Worm (Caenorhabditis elegans) whole organism, late embryonic: Measurements from ENCODE around the gene F45E12.5.

ENCODE experiments used
- C38D4.7 ChIP-seq: fragments of 200-800 bp; sonication (Bioruptor generic); optimal IDR thresholded peaks from 2 replicates; lab custom pipeline; 2018; ENCODE audit warnings: mild to moderate bottlenecking, missing genetic modification characterization, moderate library complexity, missing compliant biosample characterization
- F13H6.1 ChIP-seq: sonication (generic microtip); optimal IDR thresholded peaks from 2 replicates; lab custom pipeline; 2016; ENCODE audit warnings: missing genetic modification characterization, missing compliant biosample characterization
- ahr-1 ChIP-seq: sonication (generic microtip); optimal IDR thresholded peaks from 2 replicates; lab custom pipeline; 2016; ENCODE audit warnings: missing genetic modification characterization, missing compliant biosample characterization
- ama-1 ChIP-seq: fragments of 150-350 bp; optimal IDR thresholded peaks from 2 replicates; lab custom pipeline; 2014
- ceh-14 ChIP-seq: sonication (generic microtip); optimal IDR thresholded peaks from 2 replicates; lab custom pipeline; 2016; ENCODE audit warnings: missing genotype, missing genetic modification characterization, missing compliant biosample characterization
- ceh-18 ChIP-seq: sonication (generic microtip); optimal IDR thresholded peaks from 2 replicates; lab custom pipeline; 2016; ENCODE audit warnings: missing genetic modification characterization, missing compliant biosample characterization
- ceh-19 ChIP-seq: fragments of 200-800 bp; sonication (Bioruptor generic); optimal IDR thresholded peaks from 2 replicates; lab custom pipeline; 2018; ENCODE audit warnings: mild to moderate bottlenecking, missing genetic modification characterization, missing compliant biosample characterization
- ceh-2 ChIP-seq: sonication (generic microtip); optimal IDR thresholded peaks from 2 replicates; lab custom pipeline; 2016; ENCODE audit warnings: missing genotype, missing genetic modification characterization, missing compliant biosample characterization
- ceh-22 ChIP-seq: sonication (generic microtip); optimal IDR thresholded peaks from 2 replicates; lab custom pipeline; 2017; ENCODE audit warnings: missing biosample characterization, missing genetic modification characterization
- ceh-24 ChIP-seq: sonication (generic microtip); optimal IDR thresholded peaks from 2 replicates; lab custom pipeline; 2016; ENCODE audit warnings: mild to moderate bottlenecking, missing genetic modification characterization, missing compliant biosample characterization
- ceh-30 ChIP-seq: fragments of 150-350 bp; optimal IDR thresholded peaks from 2 replicates; lab custom pipeline; 2014; ENCODE audit warnings: missing biosample characterization, missing genetic modification characterization
- ceh-31 ChIP-seq: sonication (generic microtip); optimal IDR thresholded peaks from 2 replicates; lab custom pipeline; 2016; ENCODE audit warnings: missing genetic modification characterization, missing compliant biosample characterization
- ceh-34 ChIP-seq: sonication (generic microtip); optimal IDR thresholded peaks from 2 replicates; lab custom pipeline; 2016; ENCODE audit warnings: mild to moderate bottlenecking, missing genetic modification characterization, missing compliant biosample characterization
- ceh-48 ChIP-seq: sonication (generic microtip); optimal IDR thresholded peaks from 2 replicates; lab custom pipeline; 2016; ENCODE audit warnings: missing genetic modification characterization, inconsistent platforms, missing compliant biosample characterization
- ceh-9 ChIP-seq: sonication (generic microtip); optimal IDR thresholded peaks from 2 replicates; lab custom pipeline; 2016; ENCODE audit warnings: mild to moderate bottlenecking, missing genetic modification characterization, inconsistent platforms, missing compliant biosample characterization
- dmd-4 ChIP-seq: sonication (generic microtip); optimal IDR thresholded peaks from 2 replicates; lab custom pipeline; 2016; ENCODE audit warnings: borderline replicate concordance, missing genetic modification characterization, missing compliant biosample characterization
- elt-4 ChIP-seq: sonication (generic microtip); optimal IDR thresholded peaks from 2 replicates; lab custom pipeline; 2016; ENCODE audit warnings: missing genetic modification characterization, missing compliant biosample characterization
- eyg-1 ChIP-seq: sonication (generic microtip); optimal IDR thresholded peaks from 2 replicates; lab custom pipeline; 2016; ENCODE audit warnings: missing genotype, missing genetic modification characterization, missing compliant biosample characterization
- gmeb-2 ChIP-seq: sonication (generic microtip); optimal IDR thresholded peaks from 2 replicates; lab custom pipeline; 2016; ENCODE audit warnings: missing genetic modification characterization, inconsistent platforms, missing compliant biosample characterization
- hlh-13 ChIP-seq: fragments of 200-800 bp; sonication (Bioruptor generic); optimal IDR thresholded peaks from 2 replicates; lab custom pipeline; 2018; ENCODE audit warnings: mild to moderate bottlenecking, missing genetic modification characterization, missing compliant biosample characterization
- hlh-15 ChIP-seq: sonication (generic microtip); optimal IDR thresholded peaks from 2 replicates; lab custom pipeline; 2016; ENCODE audit warnings: missing genetic modification characterization, missing compliant biosample characterization
- hlh-30 ChIP-seq: sonication (generic microtip); optimal IDR thresholded peaks from 2 replicates; lab custom pipeline; 2017; ENCODE audit warnings: antibody characterized with exemption, missing genetic modification characterization, missing compliant biosample characterization; ENCODE audit not compliant: insufficient read depth
- hlh-8 ChIP-seq: sonication (generic microtip); optimal IDR thresholded peaks from 2 replicates; lab custom pipeline; 2016; ENCODE audit warnings: missing genotype, missing genetic modification characterization, missing compliant biosample characterization
- lim-6 ChIP-seq: sonication (generic microtip); optimal IDR thresholded peaks from 2 replicates; lab custom pipeline; 2016; ENCODE audit warnings: missing genetic modification characterization, missing compliant biosample characterization
- nfya-1 ChIP-seq: sonication (generic microtip); optimal IDR thresholded peaks from 2 replicates; lab custom pipeline; 2017; ENCODE audit warnings: missing genetic modification characterization, mild to moderate bottlenecking, missing compliant biosample characterization, antibody characterized with exemption, moderate library complexity
- nhr-11 ChIP-seq: fragments of 150-350 bp; optimal IDR thresholded peaks from 2 replicates; lab custom pipeline; 2014; ENCODE audit warnings: missing biosample characterization, missing genetic modification characterization
- odd-2 ChIP-seq: sonication (generic microtip); optimal IDR thresholded peaks from 2 replicates; lab custom pipeline; 2017; ENCODE audit warnings: antibody characterized with exemption, mild to moderate bottlenecking, missing genetic modification characterization, missing compliant biosample characterization
- pat-9 ChIP-seq: fragments of 200-800 bp; sonication (Bioruptor generic); optimal IDR thresholded peaks from 2 replicates; lab custom pipeline; 2018; ENCODE audit warnings: mild to moderate bottlenecking, missing genetic modification characterization, moderate library complexity, missing compliant biosample characterization
- pha-2 ChIP-seq: sonication (generic microtip); optimal IDR thresholded peaks from 2 replicates; lab custom pipeline; 2017; ENCODE audit warnings: mild to moderate bottlenecking, missing genetic modification characterization, missing compliant biosample characterization
- ref-2 ChIP-seq: sonication (generic microtip); optimal IDR thresholded peaks from 2 replicates; lab custom pipeline; 2016; ENCODE audit warnings: missing genetic modification characterization, missing compliant biosample characterization
- rnt-1 ChIP-seq: sonication (generic microtip); optimal IDR thresholded peaks from 2 replicates; lab custom pipeline; 2016; ENCODE audit warnings: missing genetic modification characterization, missing compliant biosample characterization
- tbx-2 ChIP-seq: sonication (generic microtip); optimal IDR thresholded peaks from 2 replicates; lab custom pipeline; 2016; ENCODE audit warnings: missing genetic modification characterization, missing compliant biosample characterization
- tbx-7 ChIP-seq: sonication (generic microtip); optimal IDR thresholded peaks from 2 replicates; lab custom pipeline; 2016; ENCODE audit warnings: missing genotype, missing genetic modification characterization, missing compliant biosample characterization
- ttx-3 ChIP-seq: sonication (generic microtip); optimal IDR thresholded peaks from 2 replicates; lab custom pipeline; 2016; ENCODE audit warnings: missing genetic modification reagents, missing genetic modification characterization, missing compliant biosample characterization
- unc-55 ChIP-seq: sonication (generic microtip); optimal IDR thresholded peaks from 2 replicates; lab custom pipeline; 2017; ENCODE audit warnings: missing biosample characterization, missing genetic modification reagents, missing genetic modification characterization
- unc-86 ChIP-seq: sonication (generic microtip); optimal IDR thresholded peaks from 2 replicates; lab custom pipeline; 2016; ENCODE audit warnings: missing genetic modification characterization, missing compliant biosample characterization
- zip-5 ChIP-seq: sonication (generic microtip); optimal IDR thresholded peaks from 2 replicates; lab custom pipeline; 2016; ENCODE audit warnings: missing genetic modification characterization, missing compliant biosample characterization
- ztf-16 ChIP-seq: sonication (generic microtip); optimal IDR thresholded peaks from 2 replicates; lab custom pipeline; 2017; ENCODE audit warnings: missing genetic modification characterization, missing compliant biosample characterization

The F45E12.5 gene

ce11 chrII:7310023-7310422, at the start of gene F45E12.5, which contains the start of gene cnep-1:
TSS of gene F45E12.5 (minus strand) at chrII:7310115.
TSS of gene cnep-1 (plus strand) at chrII:7310348.
- no peak for TF ChIP-seq hlh-30 (tag; lab: Kevin White, UChicago)
- no peak for TF ChIP-seq ceh-34 (tag; lab: Kevin White, UChicago)
- TF ChIP-seq zip-5 (tag; lab: Kevin White, UChicago), result no peak
- TF ChIP-seq nhr-11 (tag; lab: Kevin White, UChicago), result no peak
- no peak for TF ChIP-seq F13H6.1 (tag; lab: Kevin White, UChicago)
- TF ChIP-seq tbx-7 (tag; lab: Kevin White, UChicago), result no peak
- TF ChIP-seq hlh-13 (GFP tag; lab: Kevin White, UChicago), result no peak
- no peak for TF ChIP-seq ztf-16 (tag; lab: Kevin White, UChicago)
- TF ChIP-seq unc-55 (GFP tag; lab: Kevin White, UChicago), result no peak
- no peak for TF ChIP-seq rnt-1
- no peak for TF ChIP-seq hlh-15 (tag; lab: Kevin White, UChicago)
- no peak for TF ChIP-seq tbx-2 (tag; lab: Kevin White, UChicago)
- TF ChIP-seq pat-9 (tag; lab: Kevin White, UChicago), result no peak
- TF ChIP-seq ceh-2, result no peak
- TF ChIP-seq C38D4.7 (GFP tag; lab: Kevin White, UChicago), result no peak

DNA sequence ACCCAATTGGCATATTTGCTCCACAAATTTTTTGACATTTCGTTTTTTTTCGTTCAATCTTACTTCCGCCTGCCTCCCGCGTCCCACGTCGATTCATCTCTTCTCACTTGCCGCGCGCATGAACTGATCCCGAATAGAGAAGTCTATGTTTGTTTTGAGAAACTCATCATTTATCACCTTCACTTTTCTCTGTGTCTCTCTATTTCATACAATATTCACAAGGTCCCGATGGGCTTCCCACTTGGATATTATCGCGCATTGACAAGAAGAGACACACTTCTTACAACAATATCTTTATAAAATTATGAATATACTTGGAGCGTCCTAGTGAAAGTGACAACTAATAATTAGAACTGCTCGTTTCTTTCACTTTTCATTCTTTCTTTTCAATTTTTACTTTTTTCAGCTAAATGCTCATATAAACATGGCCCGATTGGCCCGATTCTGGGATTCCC, 48.6 kb upstream of the F45E12.5 start, which contains the start of gene insc-1:
Gene insc-1, plus strand, starts transcription at position 405 of the 455 bp plus-strand sequence.
- TF ChIP-seq ref-2 (tag; lab: Kevin White, UChicago), result peak; percentile 16
- TF ChIP-seq ahr-1 (tag; lab: Kevin White, UChicago), result no peak

ce11 chrII:7357176-7357575, 47.3 kb upstream of the F45E12.5 start:
- TF ChIP-seq ceh-22 (tag; lab: Kevin White, UChicago) (no peak), hlh-13 (GFP tag; lab: Kevin White, UChicago) (no peak), ceh-19 (no peak), ama-1 (lab: Kevin White, UChicago) (no peak), pha-2 (tag; lab: Kevin White, UChicago) (no peak), ceh-9 (tag; lab: Kevin White, UChicago) (no peak), ceh-48 (tag; lab: Kevin White, UChicago) (no peak), ceh-30 (tag; lab: Kevin White, UChicago) (no peak), odd-2 (tag; lab: Kevin White, UChicago) (no peak)

- TF ChIP-seq ahr-1 (tag; lab: Kevin White, UChicago), result no peak
- no peak for TF ChIP-seq ceh-18 (tag; lab: Kevin White, UChicago)
- no peak for TF ChIP-seq dmd-4 (tag; lab: Kevin White, UChicago)
- TF ChIP-seq pha-2 (tag; lab: Kevin White, UChicago), result no peak
- no peak for TF ChIP-seq ceh-14
- TF ChIP-seq eyg-1 (tag; lab: Kevin White, UChicago), result no peak
- TF ChIP-seq ceh-48 (tag; lab: Kevin White, UChicago), result no peak
- no peak for TF ChIP-seq unc-86 (tag; lab: Kevin White, UChicago)
- TF ChIP-seq ceh-31 (tag; lab: Kevin White, UChicago), result no peak
- no peak for TF ChIP-seq lim-6 (tag; lab: Kevin White, UChicago)
- TF ChIP-seq, all 69 proteins: peak for 0
Measured at ce11 chrII:7356773-7357172, 46.9 kb upstream of the F45E12.5 start.

ce11 chrII:7356326-7356725, 46.4 kb upstream of the F45E12.5 start, which contains the start of gene haf-2:
TSS of gene haf-2 (minus strand) at chrII:7356426.
- TF ChIP-seq ceh-24 (tag; lab: Kevin White, UChicago) (no peak), lim-6 (tag; lab: Kevin White, UChicago) (no peak), hlh-15 (tag; lab: Kevin White, UChicago) (no peak), elt-4 (tag; lab: Kevin White, UChicago) (no peak), gmeb-2 (tag; lab: Kevin White, UChicago) (no peak), ahr-1 (tag; lab: Kevin White, UChicago) (no peak), hlh-13 (GFP tag; lab: Kevin White, UChicago) (no peak), ttx-3 (tag; lab: Kevin White, UChicago) (no peak), nfya-1 (tag; lab: Kevin White, UChicago) (no peak), ceh-30 (tag; lab: Kevin White, UChicago) (no peak), F13H6.1 (tag; lab: Kevin White, UChicago) (no peak), ceh-19 (no peak), eyg-1 (tag; lab: Kevin White, UChicago) (no peak), hlh-8 (tag; lab: Kevin White, UChicago) (no peak), rnt-1 (no peak)
- TF ChIP-seq, all 69 proteins: peak for 0
